Fruit fly (Drosophila melanogaster): ENCODE data around the gene CG14546.
A peak's percentile ranks its signal among the peaks of the same experiment; 100 is the strongest.

CG14546 gene

DNA sequence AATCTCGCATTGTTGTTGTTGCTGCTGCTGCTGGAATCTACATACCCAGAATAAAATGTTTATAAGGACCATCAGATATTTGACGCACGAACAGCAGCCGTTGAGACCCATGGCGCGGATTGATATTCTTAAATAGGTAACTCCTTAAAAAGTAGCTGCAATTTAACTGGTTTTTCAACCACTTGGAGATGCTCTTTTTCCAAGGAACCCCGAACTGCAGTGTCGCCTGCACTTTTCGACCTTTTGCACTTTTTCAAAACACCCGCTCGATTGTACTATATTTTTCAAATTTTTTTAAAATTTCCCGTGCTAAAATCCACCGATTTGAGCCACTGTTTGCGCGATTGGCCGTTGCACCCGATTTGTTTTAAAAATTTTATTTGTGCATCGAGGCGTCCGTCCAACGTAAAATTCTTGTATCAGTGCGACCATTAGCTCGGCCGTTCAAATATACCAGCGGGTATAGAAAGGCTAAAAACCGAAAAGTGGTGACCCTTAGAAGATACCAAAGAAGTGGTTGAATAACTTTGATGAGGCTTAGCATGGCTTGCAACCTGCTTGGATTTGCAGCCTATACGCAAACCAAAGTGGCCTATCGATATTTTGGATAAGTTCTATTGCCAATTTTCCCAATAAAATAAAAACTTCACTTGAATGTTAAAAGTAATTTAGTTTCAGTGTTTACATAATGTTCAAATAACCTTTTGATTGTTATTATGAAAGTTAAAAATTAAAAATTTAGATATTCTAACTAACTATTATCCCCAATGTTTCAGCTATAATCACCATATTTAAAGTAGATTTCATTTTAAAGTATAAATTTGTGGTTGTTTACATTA lies 41.2 kb downstream of the CG14546 start, which contains the start of gene Tsp96F (continued):
- TF ChIP-seq CG6175 (GFP tag; IDR thresholded peaks at IDR 0.05) (no peak), Hr78 (GFP tag; optimal IDR thresholded peaks at IDR 0.05) (no peak), dimm (GFP tag; IDR thresholded peaks at IDR 0.05) (no peak), CG18476 (GFP tag; optimal IDR thresholded peaks at IDR 0.05) (no peak), CG7556 (GFP tag; optimal IDR thresholded peaks at IDR 0.05) (no peak), Blimp-1 (GFP tag; optimal IDR thresholded peaks at IDR 0.05) (no peak), CG31365 (tag; optimal IDR thresholded peaks at IDR 0.05) (no peak), Atf-2 (GFP tag; optimal IDR thresholded peaks at IDR 0.05) (no peak), CG1792 (GFP tag; optimal IDR thresholded peaks at IDR 0.05) (no peak), sqz (GFP tag; optimal IDR thresholded peaks at IDR 0.05) (no peak), Nf-YA (GFP tag; IDR thresholded peaks at IDR 0.05) (no peak), Myb (GFP tag; optimal IDR thresholded peaks at IDR 0.05) (peak; percentile 79), fd96Cb (tag; optimal IDR thresholded peaks at IDR 0.05) (no peak), klu (GFP tag; IDR thresholded peaks at IDR 0.05) (no peak), CG32772 (GFP tag; IDR thresholded peaks at IDR 0.05) (no peak), CG4282 (GFP tag; optimal IDR thresholded peaks at IDR 0.05) (no peak), Antp (GFP tag; optimal IDR thresholded peaks at IDR 0.05) (no peak), CG4730 (GFP tag; IDR thresholded peaks at IDR 0.05) (no peak), CG1233 (GFP tag; optimal IDR thresholded peaks at IDR 0.05) (no peak), Fer3 (tag; optimal IDR thresholded peaks at IDR 0.05) (no peak), unpg (GFP tag; optimal IDR thresholded peaks at IDR 0.05) (no peak), YL-1 (GFP tag; optimal IDR thresholded peaks at IDR 0.05) (no peak), usp (GFP tag; optimal IDR thresholded peaks at IDR 0.05) (no peak), CG4707 (GFP tag; optimal IDR thresholded peaks at IDR 0.05) (peak; percentile 33), gro (GFP tag; optimal IDR thresholded peaks at IDR 0.05) (no peak), MESR4 (GFP tag; optimal IDR thresholded peaks at IDR 0.05) (peak; percentile 81), tna (GFP tag; IDR thresholded peaks at IDR 0.05; ENCODE audit: partially characterized antibody) (0 out of 2 replicates have a peak, but pooled peaks have one; percentile 37), croc (GFP tag; conservative IDR thresholded peaks at IDR 0.05) (no peak), ems (GFP tag; optimal IDR thresholded peaks at IDR 0.05) (no peak), az2 (GFP tag; optimal IDR thresholded peaks at IDR 0.05) (no peak), CG9932 (GFP tag; IDR thresholded peaks at IDR 0.05) (no peak; the same call in 1 of the 2 replicates), CG9609 (GFP tag; optimal IDR thresholded peaks at IDR 0.05) (peak; percentile 7), Hand (GFP tag; optimal IDR thresholded peaks at IDR 0.05) (no peak), dan (GFP tag; IDR thresholded peaks at IDR 0.05) (no peak), Atf6 (GFP tag; IDR thresholded peaks at IDR 0.05) (no peak; the same call in 1 of the 2 replicates), trem (tag; optimal IDR thresholded peaks at IDR 0.05) (peak; percentile 53), CG8359 (GFP tag; optimal IDR thresholded peaks at IDR 0.05; ENCODE audit: borderline replicate concordance) (no peak), Lim3 (GFP tag; IDR thresholded peaks at IDR 0.05) (no peak), CG16863 (GFP tag; optimal IDR thresholded peaks at IDR 0.05) (no peak), chif (GFP tag; optimal IDR thresholded peaks at IDR 0.05) (no peak), D19B (GFP tag; optimal IDR thresholded peaks at IDR 0.05) (no peak), CG10274 (GFP tag; optimal IDR thresholded peaks at IDR 0.05) (no peak), ssp (GFP tag; IDR thresholded peaks at IDR 0.05) (peak; percentile 41), hb (GFP tag; IDR thresholded peaks at IDR 0.05; ENCODE audit: partially characterized antibody) (no peak), eyg (GFP tag; optimal IDR thresholded peaks at IDR 0.05) (no peak), CG2875 (GFP tag; optimal IDR thresholded peaks at IDR 0.05) (no peak), Hr3 (GFP tag; optimal IDR thresholded peaks at IDR 0.05) (no peak), CG14014 (GFP tag; IDR thresholded peaks at IDR 0.05) (no peak), p53 (GFP tag; optimal IDR thresholded peaks at IDR 0.05) (no peak), Aef1 (GFP tag; IDR thresholded peaks at IDR 0.05) (no peak)

All from whole organism, embryonic.